Fruit fly (Drosophila melanogaster) whole organism, embryonic: ENCODE measurements around the gene Rab9Db.
A peak's percentile ranks its signal among the peaks of the same experiment; 100 is the strongest.

Experiments used
- CG11695 ChIP-seq: fragments of 200-800 bp; sonication (Bioruptor generic); IDR thresholded peaks from 3 replicates; pipeline ENCODE4 v1.3.6; 2022; ENCODE audit warnings: missing biosample characterization, missing genetic modification characterization
- CG11696 ChIP-seq: fragments of 200-800 bp; sonication (Bioruptor generic); IDR thresholded peaks from 2 replicates; pipeline ENCODE4 v1.3.6; 2022; ENCODE audit warnings: missing biosample characterization, missing genetic modification characterization
- CG12942 ChIP-seq: fragments of 200-800 bp; sonication (Bioruptor generic); optimal IDR thresholded peaks from 3 replicates; lab custom pipeline; 2016; ENCODE audit warnings: missing biosample characterization, missing genetic modification characterization
- CG15514 ChIP-seq: fragments of 200-800 bp; sonication (Bioruptor generic); optimal IDR thresholded peaks from 3 replicates; lab custom pipeline; 2017; ENCODE audit warnings: missing biosample characterization, missing genetic modification characterization, mild to moderate bottlenecking, moderate library complexity, missing genetic modification reagents
- CG16813 ChIP-seq: fragments of 200-800 bp; sonication (Bioruptor generic); IDR thresholded peaks from 3 replicates; pipeline ENCODE4 v1.3.6; 2022; ENCODE audit warnings: missing biosample characterization, missing genetic modification characterization; ENCODE audit not compliant: partially characterized antibody
- CG18599 ChIP-seq: fragments of 200-800 bp; sonication (Bioruptor generic); optimal IDR thresholded peaks from 3 replicates; lab custom pipeline; 2017; ENCODE audit warnings: missing biosample characterization, missing genetic modification characterization, mild to moderate bottlenecking, moderate library complexity, missing genetic modification reagents
- CG3065 ChIP-seq: fragments of 200-800 bp; sonication (Bioruptor generic); optimal IDR thresholded peaks from 2 replicates; lab custom pipeline; 2016; ENCODE audit warnings: missing biosample characterization, missing genetic modification characterization
- CG3407 ChIP-seq: fragments of 200-800 bp; sonication (Bioruptor generic); optimal IDR thresholded peaks from 2 replicates; lab custom pipeline; 2018; ENCODE audit warnings: missing biosample characterization, mild to moderate bottlenecking, missing genetic modification characterization
- CG42726 ChIP-seq: fragments of 200-800 bp; sonication (Bioruptor generic); IDR thresholded peaks from 2 replicates; pipeline ENCODE4 v1.3.6; 2022; ENCODE audit warnings: missing biosample characterization, missing genetic modification characterization; ENCODE audit not compliant: partially characterized antibody
- CG6791 ChIP-seq: fragments of 200-800 bp; sonication (Bioruptor generic); IDR thresholded peaks from 3 replicates; pipeline ENCODE4 v1.3.6; 2022; ENCODE audit warnings: missing biosample characterization, missing genetic modification characterization; ENCODE audit not compliant: partially characterized antibody
- CG7745 ChIP-seq: fragments of 200-800 bp; sonication (Bioruptor generic); optimal IDR thresholded peaks from 2 replicates; lab custom pipeline; 2018; ENCODE audit warnings: missing biosample characterization, mild to moderate bottlenecking, missing genetic modification characterization, moderate library complexity
- CG8290 ChIP-seq, 3 experiments: fragments of 200-800 bp; sonication (Bioruptor generic); optimal IDR thresholded peaks; 2 replicates each; lab custom pipeline; 2016 to 2019; ENCODE audit warnings: missing biosample characterization in 3 of 3, missing genetic modification characterization in 3 of 3, mild to moderate bottlenecking in 2 of 3, moderate library complexity in 1 of 3
- CG9609 ChIP-seq: fragments of 200-800 bp; sonication (Bioruptor generic); optimal IDR thresholded peaks from 3 replicates; lab custom pipeline; 2016; ENCODE audit warnings: missing biosample characterization, missing genetic modification characterization
- CG9817 ChIP-seq: fragments of 200-800 bp; sonication (Bioruptor generic); optimal IDR thresholded peaks from 2 replicates; lab custom pipeline; 2018; ENCODE audit warnings: missing biosample characterization, mild to moderate bottlenecking, missing genetic modification characterization, moderate library complexity
- Chrac-16 ChIP-seq: fragments of 200-800 bp; sonication (Bioruptor generic); optimal IDR thresholded peaks from 3 replicates; lab custom pipeline; 2016; ENCODE audit warnings: missing biosample characterization, missing genetic modification characterization
- Dfd ChIP-seq, 2 experiments: fragments of >200 bp; optimal IDR thresholded peaks; 2 replicates each; lab custom pipeline; 2017; ENCODE audit warnings: missing biosample characterization in 2 of 2, missing genetic modification characterization in 2 of 2
- Dp ChIP-seq: fragments of 200-800 bp; sonication (Bioruptor generic); optimal IDR thresholded peaks from 2 replicates; lab custom pipeline; 2018; ENCODE audit warnings: missing biosample characterization, mild to moderate bottlenecking, missing genetic modification characterization, moderate library complexity
- E2f2 ChIP-seq: fragments of 200-800 bp; sonication (Bioruptor generic); IDR thresholded peaks from 2 replicates; pipeline ENCODE4 v1.3.6; 2022; ENCODE audit warnings: missing biosample characterization, missing genetic modification characterization
- Ets65A ChIP-seq: fragments of 200-800 bp; sonication (Bioruptor generic); peaks from one replicate; lab custom pipeline; 2016; ENCODE audit warnings: missing biosample characterization, missing genetic modification characterization
- H15 ChIP-seq: fragments of 200-800 bp; sonication (Bioruptor generic); IDR thresholded peaks from 3 replicates; pipeline ENCODE4 v1.3.6; 2022; ENCODE audit warnings: missing biosample characterization, missing genetic modification characterization
- HLHmδ ChIP-seq: fragments of 200-800 bp; sonication (Bioruptor generic); optimal IDR thresholded peaks from 2 replicates; lab custom pipeline; 2018; ENCODE audit warnings: missing biosample characterization, mild to moderate bottlenecking, missing genetic modification characterization, moderate library complexity
- Hr39 ChIP-seq: fragments of >200 bp; optimal IDR thresholded peaks from 2 replicates; lab custom pipeline; 2017
- Med ChIP-seq: fragments of 200-800 bp; sonication (Bioruptor generic); peaks from one replicate; lab custom pipeline; 2016; ENCODE audit warnings: missing biosample characterization, missing genetic modification characterization, mild to moderate bottlenecking, inconsistent platforms, moderate library complexity
- Neu2 ChIP-seq: fragments of 200-800 bp; sonication (Bioruptor generic); optimal IDR thresholded peaks from 3 replicates; lab custom pipeline; 2016; ENCODE audit warnings: missing biosample characterization, missing genetic modification characterization, borderline replicate concordance
- Poxn ChIP-seq: fragments of 200-800 bp; sonication (Bioruptor generic); IDR thresholded peaks from 2 replicates; pipeline ENCODE4 v1.3.6; 2022; ENCODE audit warnings: missing biosample characterization, missing genetic modification characterization
- Sox100B ChIP-seq: fragments of 200-800 bp; sonication (Bioruptor generic); optimal IDR thresholded peaks from 3 replicates; lab custom pipeline; 2018; ENCODE audit warnings: missing biosample characterization, mild to moderate bottlenecking, missing genetic modification characterization
- Spps ChIP-seq: fragments of 200-800 bp; sonication (Bioruptor generic); optimal IDR thresholded peaks from 2 replicates; lab custom pipeline; 2018; ENCODE audit warnings: missing biosample characterization, mild to moderate bottlenecking, missing genetic modification characterization
- abd-A ChIP-seq: fragments of 200-800 bp; sonication (Bioruptor generic); optimal IDR thresholded peaks from 3 replicates; lab custom pipeline; 2019; ENCODE audit warnings: missing biosample characterization, mild to moderate bottlenecking, missing genetic modification characterization, moderate library complexity
- ap ChIP-seq: fragments of 200-800 bp; sonication (Bioruptor generic); IDR thresholded peaks from 2 replicates; pipeline ENCODE4 v1.3.6; 2022; ENCODE audit warnings: missing biosample characterization, missing genetic modification characterization
- ato ChIP-seq: fragments of 200-800 bp; sonication (Bioruptor generic); IDR thresholded peaks from 2 replicates; pipeline ENCODE4 v1.3.6; 2022; ENCODE audit warnings: missing biosample characterization, missing genetic modification characterization; ENCODE audit not compliant: partially characterized antibody
- cad ChIP-seq: fragments of >200 bp; optimal IDR thresholded peaks from 2 replicates; lab custom pipeline; 2017; ENCODE audit warnings: missing biosample characterization, missing genetic modification characterization
- eve ChIP-seq, 2 experiments: fragments of >200 bp; optimal IDR thresholded peaks; 2 replicates each; lab custom pipeline; 2017; ENCODE audit warnings: missing biosample characterization in 2 of 2, missing genetic modification characterization in 2 of 2
- insv ChIP-seq, 2 experiments: fragments of 200-800 bp; sonication (Bioruptor generic); optimal IDR thresholded peaks; 3 replicates each; lab custom pipeline; 2016 to 2018; ENCODE audit warnings: missing biosample characterization in 2 of 2, missing genetic modification characterization in 2 of 2
- jumu ChIP-seq: fragments of 200-800 bp; sonication (Bioruptor generic); optimal IDR thresholded peaks from 3 replicates; lab custom pipeline; 2016; ENCODE audit warnings: missing biosample characterization, missing genetic modification characterization
- knrl ChIP-seq: fragments of 200-800 bp; sonication (Bioruptor generic); IDR thresholded peaks from 3 replicates; pipeline ENCODE4 v1.3.6; 2022; ENCODE audit warnings: missing biosample characterization, missing genetic modification characterization; ENCODE audit not compliant: partially characterized antibody
- pan ChIP-seq, 4 experiments: fragments of >200 bp in 3 of 4; fragments of 200-800 bp in 1 of 4; sonication (Bioruptor generic) in 1 of 4; optimal IDR thresholded peaks in 3 of 4; IDR thresholded peaks in 1 of 4; 2 replicates each; pipeline versions ENCODE4 v1.3.6 to Lab custom; 2017 to 2022; ENCODE audit warnings: missing biosample characterization in 2 of 4, missing genetic modification characterization in 2 of 4, mixed read lengths in 1 of 4
- prd ChIP-seq, 3 experiments: fragments of >200 bp in 2 of 3; fragments of 200-800 bp in 1 of 3; sonication (Bioruptor generic) in 1 of 3; optimal IDR thresholded peaks in 2 of 3; IDR thresholded peaks in 1 of 3; 2 replicates in 2 of 3; 3 replicates in 1 of 3; pipeline versions ENCODE4 v1.3.6 to Lab custom; 2017 to 2022; ENCODE audit warnings: missing biosample characterization in 1 of 3, missing genetic modification characterization in 1 of 3
- pros ChIP-seq: fragments of 200-800 bp; sonication (Bioruptor generic); optimal IDR thresholded peaks from 3 replicates; lab custom pipeline; 2019; ENCODE audit warnings: missing biosample characterization, mild to moderate bottlenecking, missing genetic modification characterization, moderate library complexity
- scrt ChIP-seq: fragments of 200-800 bp; sonication (Bioruptor generic); optimal IDR thresholded peaks from 2 replicates; lab custom pipeline; 2018; ENCODE audit warnings: missing biosample characterization, mild to moderate bottlenecking, missing genetic modification characterization, moderate library complexity
- sens ChIP-seq: fragments of 200-800 bp; sonication (Bioruptor generic); peaks from one replicate; lab custom pipeline; 2016; ENCODE audit warnings: missing biosample characterization, missing genetic modification characterization
- sens-2 ChIP-seq: fragments of 200-800 bp; sonication (Bioruptor generic); IDR thresholded peaks from 2 replicates; pipeline ENCODE4 v1.3.6; 2022; ENCODE audit warnings: missing biosample characterization, missing genetic modification characterization
- sr ChIP-seq: fragments of 200-800 bp; sonication (Bioruptor generic); IDR thresholded peaks from 3 replicates; pipeline ENCODE4 v1.3.6; 2022; ENCODE audit warnings: missing biosample characterization, missing genetic modification characterization
- toy ChIP-seq: fragments of 200-800 bp; sonication (Bioruptor generic); IDR thresholded peaks from 2 replicates; pipeline ENCODE4 v1.3.6; 2022; ENCODE audit warnings: missing biosample characterization, missing genetic modification characterization

Rab9Db gene

DNA sequence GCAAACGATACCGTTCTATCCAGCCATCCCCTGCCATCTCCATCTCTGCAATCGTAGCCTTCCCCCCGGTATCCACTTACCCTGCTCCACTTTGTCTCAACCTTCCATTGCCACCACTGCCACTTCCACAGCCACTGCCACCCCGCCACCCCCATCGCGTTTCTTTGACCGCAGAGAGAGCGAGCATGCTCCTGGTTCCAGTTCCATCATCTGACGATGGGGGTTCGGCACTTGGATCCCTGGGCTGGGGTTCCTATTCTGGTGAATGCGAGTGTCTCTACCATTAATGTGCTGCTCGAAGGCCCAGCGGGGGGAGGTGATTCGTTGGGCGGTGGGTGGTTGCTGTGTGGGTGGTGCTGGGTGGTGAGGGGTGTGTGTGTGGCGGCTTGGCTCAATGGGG is 9.5 kb downstream of the Rab9Db start (continued):
- TF ChIP-seq Chrac-16 (GFP tag; lab: Kevin White, UChicago) (no peak), CG11695 (GFP tag; lab: Robert Waterston, UW) (no peak), CG8290 (GFP tag; optimal IDR thresholded peaks at IDR 0.05; lab: Kevin White, UChicago) (no peak), CG8290 (tag; optimal IDR thresholded peaks at IDR 0.05; lab: Kevin White, UChicago) (no peak), abd-A (tag; lab: Kevin White, UChicago) (peak; percentile 97), CG42726 (GFP tag; lab: Robert Waterston, UW) (no peak), CG6791 (no peak), CG9609 (GFP tag; lab: Kevin White, UChicago) (no peak), jumu (no peak), CG12942 (GFP tag; lab: Kevin White, UChicago) (no peak), knrl (GFP tag; lab: Robert Waterston, UW) (no peak), CG15514 (peak; percentile 97), CG16813 (GFP tag; lab: Robert Waterston, UW) (no peak), CG11696 (peak; percentile 49; the same call in 1 of the 2 replicates), H15 (no peak), Ets65A (GFP tag; lab: Kevin White, UChicago) (peak; percentile 58), CG18599 (GFP tag; lab: Kevin White, UChicago) (peak; percentile 25)

dm6 chrX:10607629-10608028 is 15.4 kb downstream of the Rab9Db start:
- TF ChIP-seq CG7745 (tag; lab: Kevin White, UChicago) = no peak
- TF ChIP-seq Dfd (GFP tag; optimal IDR thresholded peaks at IDR 0.05; lab: Kevin White, UChicago) = peak in 1 of 2 experiments; percentile 16
- TF ChIP-seq sr = no peak
- no peak for TF ChIP-seq Dp (GFP tag; lab: Kevin White, UChicago)
- TF ChIP-seq Ets65A (GFP tag; lab: Kevin White, UChicago) = peak; percentile 10
- TF ChIP-seq Med (GFP tag; lab: Kevin White, UChicago) = peak; percentile 19

DNA sequence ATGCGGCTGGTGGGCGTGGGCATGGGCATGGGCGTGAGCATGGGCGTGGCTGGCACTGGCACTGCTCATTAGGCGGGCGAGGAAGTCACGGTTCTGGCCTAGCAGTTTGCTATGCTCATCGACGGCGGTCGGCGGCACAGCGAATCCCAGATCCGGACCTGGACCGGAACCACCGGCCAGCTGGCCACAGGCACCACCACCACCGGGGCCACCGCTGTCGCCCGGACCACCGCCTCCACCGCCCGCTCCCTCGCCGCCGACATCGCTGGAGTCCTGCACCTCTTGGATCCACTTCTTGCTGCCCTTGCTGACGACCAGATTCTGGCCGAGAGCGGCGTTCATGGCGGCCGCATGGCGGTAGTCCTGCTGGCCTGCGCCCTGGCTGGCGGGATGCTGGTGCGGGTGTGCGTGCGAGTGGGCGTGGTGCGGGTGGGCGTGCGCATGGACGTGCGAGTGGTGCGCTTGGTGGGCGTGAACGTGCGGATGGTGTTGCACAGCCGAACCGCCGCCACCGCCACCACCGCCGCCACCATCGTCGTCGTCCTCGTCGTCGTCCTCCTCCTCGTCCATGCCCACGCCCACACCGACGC is 16.0 kb downstream of the Rab9Db start:
- TF ChIP-seq pan (optimal IDR thresholded peaks at IDR 0.05; lab: Kevin White, UChicago) (no peak), pan (GFP tag; optimal IDR thresholded peaks at IDR 0.05 in 1 of 2, IDR thresholded peaks at IDR 0.05 in 1 of 2) (peak in 1 of 2 experiments; percentile 21), ap (GFP tag; lab: Robert Waterston, UW) (no peak), sens (peak; percentile 34), Hr39 (lab: Kevin White, UChicago) (peak; percentile 93)

DNA sequence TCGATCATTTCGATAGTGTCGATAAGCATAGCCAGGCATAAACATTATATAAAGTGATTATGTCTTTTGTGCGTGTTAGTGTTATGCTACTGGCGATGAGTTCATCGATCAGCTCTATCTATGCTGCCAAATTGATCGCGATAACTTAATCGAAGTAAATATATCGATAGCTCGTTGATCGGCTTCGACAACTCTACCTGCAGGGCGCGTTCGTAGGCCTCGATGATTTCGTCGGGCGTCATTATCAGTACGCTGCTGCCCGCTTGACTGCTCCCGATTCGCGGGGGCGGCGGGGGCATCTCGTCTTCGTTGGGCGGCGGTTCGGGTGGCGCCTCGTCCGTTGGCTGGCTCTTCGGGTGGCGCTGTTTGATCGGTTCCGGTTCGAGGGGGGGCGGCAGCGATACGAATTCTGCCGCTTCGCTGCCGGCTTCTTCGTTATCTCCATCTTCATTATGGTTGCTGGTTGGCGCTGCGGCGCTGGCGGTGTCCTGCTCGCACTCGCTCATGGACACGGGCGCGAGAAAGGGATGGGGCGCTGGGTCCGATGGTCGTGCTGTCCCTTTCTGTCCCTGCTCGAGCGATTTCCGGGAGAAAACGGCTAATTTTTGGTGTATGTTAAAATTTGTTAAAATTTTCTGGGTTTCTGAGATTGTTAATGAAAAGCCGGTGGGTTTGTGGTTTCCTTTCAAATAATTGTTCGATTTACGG is 20.8 kb downstream of the Rab9Db start, which contains the start of gene CG1628:
CG1628 (minus strand) TSS at position 658 of the 708 bp plus-strand sequence.
- TF ChIP-seq CG3065 (GFP tag; lab: Kevin White, UChicago) (no peak), eve (GFP tag; optimal IDR thresholded peaks at IDR 0.05; lab: Kevin White, UChicago) (no peak), ato (GFP tag; lab: Robert Waterston, UW) (peak; percentile 35; the same call in 1 of the 2 replicates), HLHmδ (GFP tag; lab: Kevin White, UChicago) (no peak), Poxn (no peak), insv (GFP tag; optimal IDR thresholded peaks at IDR 0.05; lab: Kevin White, UChicago) (no peak), sens-2 (GFP tag; lab: Robert Waterston, UW) (no peak), Neu2 (no peak), CG11695 (GFP tag; lab: Robert Waterston, UW) (no peak), sens (no peak), toy (GFP tag; lab: Robert Waterston, UW) (no peak), cad (no peak), Spps (tag; lab: Kevin White, UChicago) (no peak), scrt (GFP tag; lab: Kevin White, UChicago) (peak; percentile 7), pros (GFP tag; lab: Kevin White, UChicago) (peak; percentile 63), CG3407 (GFP tag; lab: Kevin White, UChicago) (no peak), CG9817 (tag; lab: Kevin White, UChicago) (peak; percentile 17), E2f2 (GFP tag; lab: Robert Waterston, UW) (no peak), Sox100B (GFP tag; lab: Kevin White, UChicago) (no peak), prd (optimal IDR thresholded peaks at IDR 0.05; lab: Kevin White, UChicago) (no peak), prd (GFP tag; IDR thresholded peaks at IDR 0.05; lab: Robert Waterston, UW) (no peak)
